Worm (Caenorhabditis elegans): ENCODE data around the gene F59B1.4.

F59B1.4 gene

ce11 chrV:3626944-3627343 is at the start of gene F59B1.4:
Gene F59B1.4, minus strand, starts transcription at chrV:3627044.
- TF ChIP-seq elt-1 (tag; optimal IDR thresholded peaks at IDR 0.05) (no peak), snpc-4 (tag; optimal IDR thresholded peaks at IDR 0.05) (no peak)

DNA sequence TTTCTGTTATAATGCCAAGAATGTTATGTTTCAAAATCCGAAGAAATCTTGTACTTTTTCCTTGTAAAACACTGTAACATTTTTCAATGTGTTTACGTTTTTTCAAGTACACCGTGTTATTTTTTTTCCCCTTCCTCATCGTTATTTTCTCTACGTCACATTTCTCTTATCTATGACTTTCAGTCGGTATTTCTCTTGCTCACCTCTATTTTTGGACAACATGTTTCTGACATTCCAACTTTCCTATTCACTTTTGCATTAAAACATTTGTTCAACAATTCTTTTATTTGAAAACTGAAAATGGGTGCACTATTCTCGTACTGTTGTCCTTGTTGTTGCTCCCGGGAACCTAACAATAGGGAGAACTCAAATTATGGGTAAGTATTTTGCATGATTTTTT is 46.2 kb upstream of the F59B1.4 start, which contains the start of gene pals-33:
Gene pals-33 (plus strand): TSS at position 301 of the 400 bp plus-strand sequence.
- TF ChIP-seq nhr-43 (tag; optimal IDR thresholded peaks at IDR 0.05; ENCODE audit: poor library complexity, severe bottlenecking) (no peak), fkh-2 (tag; optimal IDR thresholded peaks at IDR 0.05) (no peak), egl-27 (tag; optimal IDR thresholded peaks at IDR 0.05) (no peak), unc-62 (GFP tag; optimal IDR thresholded peaks at IDR 0.05) (no peak), nhr-237 (tag; optimal IDR thresholded peaks at IDR 0.05) (no peak), unc-39 (tag; optimal IDR thresholded peaks at IDR 0.05) (no peak), ceh-82 (tag; optimal IDR thresholded peaks at IDR 0.05) (no peak), lin-39 (tag; optimal IDR thresholded peaks at IDR 0.05) (no peak), sea-2 (GFP tag; optimal IDR thresholded peaks at IDR 0.05) (no peak)

DNA sequence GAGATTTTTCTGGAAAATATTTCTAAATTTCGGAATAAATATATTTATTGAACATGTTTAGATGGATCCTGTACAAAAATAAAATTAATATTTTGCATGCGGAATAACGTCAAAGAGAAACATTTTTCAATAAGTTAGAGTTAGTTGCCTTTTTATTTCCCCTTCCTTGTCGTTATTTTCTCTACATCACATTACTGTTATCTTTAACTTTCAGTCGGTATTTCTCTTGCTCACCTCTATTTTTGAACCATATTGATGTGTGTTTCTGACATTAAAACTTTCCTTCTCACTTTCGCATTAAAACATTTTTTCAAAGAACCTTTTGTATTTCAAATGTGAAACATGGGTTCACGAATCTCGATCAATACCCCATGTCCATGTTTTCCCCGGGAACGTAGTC is 43.7 kb upstream of the F59B1.4 start, which contains the start of gene Y39H10B.3:
Gene Y39H10B.3 (plus strand): TSS at position 301 of the 400 bp plus-strand sequence.
- TF ChIP-seq nhr-25 (tag; optimal IDR thresholded peaks at IDR 0.05) (no peak), nfya-1 (tag; optimal IDR thresholded peaks at IDR 0.05; ENCODE audit: insufficient read depth) (no peak), fkh-10 (GFP tag; optimal IDR thresholded peaks at IDR 0.05) (no peak), lin-15B (tag; optimal IDR thresholded peaks at IDR 0.05) (no peak), tbx-2 (tag; optimal IDR thresholded peaks at IDR 0.05) (no peak), unc-62 (GFP tag; optimal IDR thresholded peaks at IDR 0.05) (no peak), nhr-11 (tag; optimal IDR thresholded peaks at IDR 0.05) (no peak), elt-3 (tag; optimal IDR thresholded peaks at IDR 0.05) (no peak), nhr-77 (tag; optimal IDR thresholded peaks at IDR 0.05) (no peak), sea-2 (GFP tag; optimal IDR thresholded peaks at IDR 0.05) (no peak), daf-12 (tag; optimal IDR thresholded peaks at IDR 0.05) (no peak)

DNA sequence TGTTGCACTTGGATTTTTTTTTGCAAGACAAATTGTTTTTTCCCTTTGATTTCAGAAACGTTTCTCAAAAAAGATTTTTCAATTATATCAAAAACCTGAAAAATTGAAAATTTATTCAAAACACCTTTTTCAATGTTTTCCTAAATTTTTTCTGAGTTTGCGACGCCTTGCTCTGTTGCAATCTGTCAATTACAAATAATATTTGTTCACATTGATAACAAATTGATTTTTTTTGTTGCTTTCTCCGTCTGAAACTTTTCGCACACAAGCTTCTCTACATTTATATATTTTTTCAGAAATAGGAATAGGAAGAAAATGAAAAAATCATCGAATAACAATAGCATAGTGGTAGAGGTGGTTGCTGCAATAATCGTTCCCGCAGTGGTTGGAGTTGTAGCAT is 41.6 kb upstream of the F59B1.4 start, which contains the start of gene Y39H10B.2:
Gene Y39H10B.2 (plus strand): TSS at position 301 of the 400 bp plus-strand sequence.
- no peak for TF ChIP-seq nhr-12 (tag; optimal IDR thresholded peaks at IDR 0.05)
- TF ChIP-seq ceh-16 (tag; optimal IDR thresholded peaks at IDR 0.05) = no peak
- no peak for TF ChIP-seq elt-2 (tag; optimal IDR thresholded peaks at IDR 0.05)
- no peak for TF ChIP-seq lsy-12 (tag; optimal IDR thresholded peaks at IDR 0.05)
- no peak for TF ChIP-seq nhr-28 (tag; optimal IDR thresholded peaks at IDR 0.05)
- no peak for TF ChIP-seq skn-1 (tag; optimal IDR thresholded peaks at IDR 0.05)
- no peak for TF ChIP-seq lin-39 (tag; optimal IDR thresholded peaks at IDR 0.05)
- TF ChIP-seq tbx-2 (tag; optimal IDR thresholded peaks at IDR 0.05) = no peak
- no peak for TF ChIP-seq ceh-82 (tag; optimal IDR thresholded peaks at IDR 0.05)
- TF ChIP-seq ztf-11 (tag; optimal IDR thresholded peaks at IDR 0.05) = no peak

DNA sequence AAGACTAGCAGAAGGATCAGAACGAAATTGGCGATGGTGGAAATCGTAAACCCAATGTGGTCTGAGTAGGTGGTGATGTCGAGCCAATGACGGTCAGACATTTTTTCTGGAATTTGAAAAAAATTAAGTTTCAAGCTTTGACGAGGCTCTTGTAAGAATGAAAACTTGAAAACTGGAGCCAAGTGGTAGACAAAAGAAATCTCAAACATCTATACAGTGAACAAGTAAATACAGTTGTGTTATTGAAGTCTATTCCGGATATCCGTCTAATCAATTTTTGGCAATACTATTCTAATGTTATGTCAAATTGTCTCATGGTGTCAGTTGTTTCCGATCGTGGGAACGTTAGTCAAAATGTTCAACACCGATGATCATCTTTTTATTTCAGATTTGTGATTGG is 40.0 kb upstream of the F59B1.4 start, which contains the start of gene str-113:
Gene str-113 (minus strand): TSS at position 101 of the 400 bp plus-strand sequence.
- TF ChIP-seq jun-1 (tag; optimal IDR thresholded peaks at IDR 0.05) = no peak
- TF ChIP-seq nhr-76 (tag; optimal IDR thresholded peaks at IDR 0.05) = no peak
- TF ChIP-seq aly-2 (tag; optimal IDR thresholded peaks at IDR 0.05) = no peak
- no peak for TF ChIP-seq unc-62 (GFP tag; optimal IDR thresholded peaks at IDR 0.05)
- TF ChIP-seq ceh-16 (tag; optimal IDR thresholded peaks at IDR 0.05) = no peak
- TF ChIP-seq fos-1 (tag; optimal IDR thresholded peaks at IDR 0.05) = no peak
- TF ChIP-seq nhr-23 (tag; optimal IDR thresholded peaks at IDR 0.05) = no peak
- TF ChIP-seq ceh-82 (tag; optimal IDR thresholded peaks at IDR 0.05) = no peak
- TF ChIP-seq snpc-4 (tag; optimal IDR thresholded peaks at IDR 0.05) = no peak
- no peak for TF ChIP-seq ztf-4 (tag; optimal IDR thresholded peaks at IDR 0.05)
- no peak for TF ChIP-seq ceh-28 (tag; optimal IDR thresholded peaks at IDR 0.05)
- no peak for TF ChIP-seq nhr-67 (tag; optimal IDR thresholded peaks at IDR 0.05)
- TF ChIP-seq nhr-77 (tag; optimal IDR thresholded peaks at IDR 0.05) = no peak
- no peak for TF ChIP-seq nhr-11 (tag; optimal IDR thresholded peaks at IDR 0.05)
- TF ChIP-seq pqm-1 (tag; optimal IDR thresholded peaks at IDR 0.05) = no peak
- TF ChIP-seq mdl-1 (tag; optimal IDR thresholded peaks at IDR 0.05) = no peak
- no peak for TF ChIP-seq eor-1 (tag; optimal IDR thresholded peaks at IDR 0.05)
- no peak for TF ChIP-seq ZK546.5 (tag; optimal IDR thresholded peaks at IDR 0.05)
- no peak for TF ChIP-seq elt-1 (tag; optimal IDR thresholded peaks at IDR 0.05)

All from whole organism, L3 larva.